Fruit fly (Drosophila melanogaster) whole organism, pupa: ENCODE measurements around the gene Vinc.

ENCODE experiments used
- CG17806 ChIP-seq: fragments of 200-800 bp; sonication (Bioruptor generic); optimal IDR thresholded peaks from 2 replicates; lab custom pipeline; 2018; ENCODE audit warnings: missing biosample characterization, mild to moderate bottlenecking, missing genetic modification characterization, moderate library complexity
- EcR ChIP-seq: fragments of 200-800 bp; sonication (Bioruptor generic); optimal IDR thresholded peaks from 3 replicates; lab custom pipeline; 2019; ENCODE audit warnings: missing biosample characterization, missing genetic modification characterization, mild to moderate bottlenecking, moderate library complexity, missing genetic modification reagents

DNA sequence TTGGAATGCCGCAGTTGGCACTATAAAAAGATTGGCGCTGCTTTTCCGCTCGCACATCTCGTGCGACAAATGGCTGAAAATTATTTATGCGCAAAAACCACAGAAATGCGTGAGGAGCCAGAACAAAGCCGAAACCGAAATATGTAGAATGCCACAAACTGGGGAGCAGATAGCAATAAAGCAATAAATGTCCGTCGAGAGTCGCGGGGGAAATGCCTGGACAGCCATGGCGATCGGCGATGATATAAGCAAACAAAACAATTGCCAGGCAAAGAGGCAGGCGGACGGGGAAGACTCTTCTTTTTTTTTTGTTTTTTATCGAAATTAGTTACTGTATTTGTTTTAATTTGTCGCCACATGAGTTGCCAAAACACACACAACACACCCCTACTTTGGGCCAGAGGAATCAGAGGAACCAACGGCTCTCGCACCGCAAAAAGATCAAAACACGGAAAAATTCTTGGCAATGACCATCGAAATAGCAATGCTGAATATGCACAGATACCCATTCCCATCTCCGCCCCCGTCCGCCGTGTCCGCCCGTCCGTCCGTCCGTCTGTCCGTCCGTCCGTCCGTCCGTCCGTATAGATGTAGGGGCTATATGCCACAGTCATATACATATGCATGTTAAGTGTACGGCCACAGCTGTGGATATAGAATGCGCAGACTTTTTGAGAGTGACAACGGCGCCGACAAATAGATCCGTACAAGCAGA lies 53.7 kb downstream of the Vinc start:
- TF ChIP-seq CG17806 (tag; lab: Kevin White, UChicago) (no peak), EcR (no peak)
